Worm (Caenorhabditis elegans): ENCODE data around the gene Y43F4B.10.
A peak's percentile ranks its signal among the peaks of the same experiment; 100 is the strongest.

Gene Y43F4B.10

DNA sequence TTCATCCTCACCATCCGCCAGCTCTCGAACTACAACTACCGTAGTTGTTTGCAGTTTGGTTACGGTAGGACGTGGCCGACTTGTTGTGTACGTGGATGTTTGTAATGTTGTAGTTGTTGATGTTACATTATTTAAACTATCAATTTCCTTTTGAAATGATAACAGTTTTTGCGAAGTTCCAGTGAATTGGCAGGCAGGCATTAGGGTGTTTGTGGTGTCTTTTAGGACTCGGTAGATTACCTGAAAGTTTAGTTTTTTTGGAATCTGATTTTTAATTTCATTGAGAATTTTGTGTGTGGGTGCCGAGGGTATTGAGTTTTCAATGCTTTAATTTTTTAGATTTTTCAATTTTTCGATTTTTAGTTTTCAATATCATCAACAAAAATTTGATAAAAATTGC is 8.7 kb downstream of the Y43F4B.10 start, which contains the start of gene F53A2.11:
Gene F53A2.11, minus strand, starts transcription at position 101 of the 400 bp plus-strand sequence.
- TF ChIP-seq attf-3 (GFP tag; conservative IDR thresholded peaks at IDR 0.05) (no peak), F22D6.2 (tag; optimal IDR thresholded peaks at IDR 0.05) (no peak), hrde-1 (tag; optimal IDR thresholded peaks at IDR 0.05; ENCODE audit: borderline replicate concordance) (no peak), gei-17 (GFP tag; optimal IDR thresholded peaks at IDR 0.05) (no peak), F49E8.2 (tag; optimal IDR thresholded peaks at IDR 0.05; ENCODE audit: insufficient read depth) (no peak), Y53G8AR.9 (GFP tag; conservative IDR thresholded peaks at IDR 0.05) (no peak), dpl-1 (GFP tag; optimal IDR thresholded peaks at IDR 0.05) (no peak), atf-7 (tag; optimal IDR thresholded peaks at IDR 0.05) (no peak)

ce11 chrIII:13324739-13325138 is 10.9 kb downstream of the Y43F4B.10 start, which contains the start of gene F53A2.1:
Gene F53A2.1 (minus strand): TSS chrIII:13324839.
- TF ChIP-seq F22D6.2 (tag; optimal IDR thresholded peaks at IDR 0.05) (no peak), attf-3 (GFP tag; conservative IDR thresholded peaks at IDR 0.05) (no peak), hsf-1 (GFP tag; IDR thresholded peaks at IDR 0.05) (no peak), lin-35 (GFP tag; optimal IDR thresholded peaks at IDR 0.05) (no peak), let-526 (GFP tag; IDR thresholded peaks at IDR 0.05) (no peak), Y56A3A.18 (GFP tag; IDR thresholded peaks at IDR 0.05) (no peak), F55B11.4 (tag; optimal IDR thresholded peaks at IDR 0.05; ENCODE audit: borderline replicate concordance, insufficient read depth) (no peak), die-1 (tag; optimal IDR thresholded peaks at IDR 0.05) (no peak), nhr-120 (GFP tag; IDR thresholded peaks at IDR 0.05) (no peak), egrh-3 (GFP tag; IDR thresholded peaks at IDR 0.05) (no peak)

DNA sequence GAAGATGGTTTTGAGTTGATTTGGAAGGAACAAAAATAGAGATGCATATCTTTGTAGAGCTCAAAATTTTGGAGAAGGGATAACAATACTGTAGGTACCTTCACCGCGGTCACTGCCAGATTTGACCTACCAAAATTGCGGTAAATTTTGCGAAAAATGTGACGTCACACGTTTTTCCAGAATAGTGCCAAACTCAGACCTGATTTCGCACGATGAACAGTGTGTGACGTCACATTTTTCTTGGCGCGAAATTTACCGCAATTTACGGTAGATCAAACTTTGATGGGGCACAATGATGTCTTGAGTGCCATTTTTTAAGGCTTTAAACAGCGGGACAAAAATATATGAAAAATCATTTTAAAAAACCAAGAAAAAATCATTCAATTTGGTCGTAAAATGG is 15.0 kb downstream of the Y43F4B.10 start:
- no peak for TF ChIP-seq ztf-28 (GFP tag; IDR thresholded peaks at IDR 0.05)
- no peak for TF ChIP-seq nfyb-1 (GFP tag; IDR thresholded peaks at IDR 0.05)
- TF ChIP-seq Y95B8A.8 (GFP tag; IDR thresholded peaks at IDR 0.05): no peak
- no peak for TF ChIP-seq sptf-2 (GFP tag; optimal IDR thresholded peaks at IDR 0.05)
- no peak for TF ChIP-seq tbx-9 (tag; optimal IDR thresholded peaks at IDR 0.05; ENCODE audit: borderline replicate concordance)
- TF ChIP-seq hrde-1 (tag; optimal IDR thresholded peaks at IDR 0.05; ENCODE audit: borderline replicate concordance): no peak
- no peak for TF ChIP-seq fkh-3 (tag; optimal IDR thresholded peaks at IDR 0.05)

- TF ChIP-seq mes-4 (tag; optimal IDR thresholded peaks at IDR 0.05) (no peak), lin-40 (tag; optimal IDR thresholded peaks at IDR 0.05) (no peak), nhr-80 (tag; optimal IDR thresholded peaks at IDR 0.05) (no peak)
Observed at ce11 chrIII:13333754-13334153, 19.9 kb downstream of the Y43F4B.10 start, which contains the start of gene sdz-20. Gene sdz-20 (plus strand): TSS chrIII:13334054.

- TF ChIP-seq mes-4 (tag; optimal IDR thresholded peaks at IDR 0.05) (no peak), let-526 (GFP tag; IDR thresholded peaks at IDR 0.05) (no peak), ceh-27 (GFP tag; optimal IDR thresholded peaks at IDR 0.05) (no peak)
Observed at ce11 chrIII:13339672-13340071, 25.8 kb downstream of the Y43F4B.10 start, which contains the start of gene F53A2.3. Gene F53A2.3 (minus strand): TSS chrIII:13339772.

DNA sequence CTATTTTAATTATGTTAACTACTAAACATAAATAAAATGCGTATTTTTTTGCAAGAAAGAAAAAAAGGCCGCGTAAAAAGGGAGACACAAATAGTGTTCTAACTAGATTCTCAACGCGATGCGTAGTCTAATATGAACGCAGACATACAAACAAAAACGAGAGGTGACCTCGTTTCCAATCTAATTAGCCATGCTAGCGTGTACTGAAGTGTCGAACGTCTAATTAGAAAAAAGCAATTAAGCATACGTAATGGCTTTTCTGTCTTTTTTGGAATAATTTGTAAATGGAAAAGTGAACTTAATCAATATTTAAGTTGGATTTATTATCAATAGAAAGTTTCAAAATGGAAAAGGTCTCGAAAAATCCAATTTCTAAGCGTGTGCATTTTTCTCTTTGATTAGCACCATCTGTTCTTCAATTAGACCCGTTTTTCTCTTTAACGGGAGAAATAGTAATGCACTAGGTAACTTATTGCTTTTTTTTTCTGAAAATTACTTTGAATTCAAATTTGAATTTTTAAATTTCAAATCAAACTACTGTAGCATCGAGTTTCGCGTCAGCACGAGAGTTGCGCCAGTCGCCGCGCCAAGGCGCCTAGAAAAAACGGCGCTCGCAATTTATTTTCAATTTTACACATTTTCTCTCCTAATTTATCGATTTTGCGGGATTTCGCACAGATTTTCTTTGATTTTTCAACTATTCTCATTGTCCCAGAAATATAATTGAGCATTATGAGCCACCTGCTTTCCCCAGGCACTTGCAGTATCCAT is 26.8 kb downstream of the Y43F4B.10 start:
- no peak for TF ChIP-seq attf-5 (GFP tag; optimal IDR thresholded peaks at IDR 0.05)
- TF ChIP-seq K11D2.4 (GFP tag; IDR thresholded peaks at IDR 0.05): no peak
- peak; percentile 96 for TF ChIP-seq ztf-18 (tag; optimal IDR thresholded peaks at IDR 0.05)
- no peak for TF ChIP-seq lsy-27 (tag; optimal IDR thresholded peaks at IDR 0.05; ENCODE audit: borderline replicate concordance, insufficient read depth)
- TF ChIP-seq snpc-1.3 (tag; optimal IDR thresholded peaks at IDR 0.05; ENCODE audit: insufficient read depth): no peak
- TF ChIP-seq C06A6.2 (GFP tag; conservative IDR thresholded peaks at IDR 0.05): no peak
- no peak for TF ChIP-seq zim-3 (tag; optimal IDR thresholded peaks at IDR 0.05)
- TF ChIP-seq D2030.7 (GFP tag; IDR thresholded peaks at IDR 0.05): peak; percentile 66; the same call in 1 of the 2 replicates
- TF ChIP-seq hmg-1.2 (GFP tag; IDR thresholded peaks at IDR 0.05): peak; percentile 35; the same call in 1 of the 2 replicates
- TF ChIP-seq mcd-1 (GFP tag; IDR thresholded peaks at IDR 0.05): peak; percentile 51
- TF ChIP-seq efl-1 (GFP tag; optimal IDR thresholded peaks at IDR 0.05): peak; percentile 59
- TF ChIP-seq lin-35 (GFP tag; optimal IDR thresholded peaks at IDR 0.05): peak in 1 of 3 experiments; percentile 21
- TF ChIP-seq egrh-3 (GFP tag; IDR thresholded peaks at IDR 0.05): no peak
- no peak for TF ChIP-seq ztf-3 (GFP tag; optimal IDR thresholded peaks at IDR 0.05)
